Fruit fly (Drosophila melanogaster): ENCODE measurements around the gene mthl9.

Gene mthl9

dm6 chr3L:320010-320337, 12.1 kb downstream of the mthl9 start:
- no peak for TF ChIP-seq noc (tag; optimal IDR thresholded peaks at IDR 0.05)

- peak; percentile 36 for TF ChIP-seq noc (tag; optimal IDR thresholded peaks at IDR 0.05)
Observed at dm6 chr3L:319145-320009, 12.7 kb downstream of the mthl9 start, which contains the start of gene fwd. TSS of gene fwd (minus strand) at chr3L:319884.

DNA sequence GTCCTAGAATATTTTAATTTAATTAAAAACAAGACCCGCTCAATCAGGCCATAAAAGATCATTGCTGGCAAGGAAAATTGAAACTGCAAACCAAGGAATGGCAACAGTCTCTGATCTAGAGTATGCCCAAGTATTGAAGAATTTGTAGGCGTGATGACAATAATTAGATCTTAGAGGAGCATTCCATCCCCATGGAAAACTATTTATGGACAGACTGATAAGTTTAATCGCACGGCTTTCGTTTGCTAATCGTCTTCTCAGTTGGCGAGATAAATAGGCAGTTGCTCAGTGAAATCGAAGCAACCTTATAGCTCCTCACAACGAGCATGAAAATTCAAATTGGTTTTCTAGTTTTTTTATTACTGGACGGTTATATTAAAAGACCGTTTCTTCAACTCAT, 15.3 kb downstream of the mthl9 start, which contains the start of gene ddbt:
TSS of gene ddbt (plus strand) at position 301 of the 400 bp plus-strand sequence.
- no peak for TF ChIP-seq noc (tag; optimal IDR thresholded peaks at IDR 0.05)

dm6 chr3L:315140-315539, 17.0 kb downstream of the mthl9 start:
- TF ChIP-seq noc (tag; optimal IDR thresholded peaks at IDR 0.05): no peak

- TF ChIP-seq noc (tag; optimal IDR thresholded peaks at IDR 0.05): no peak
Observed at dm6 chr3L:312323-312722, 19.8 kb downstream of the mthl9 start.

- no peak for TF ChIP-seq noc (tag; optimal IDR thresholded peaks at IDR 0.05)
Observed at dm6 chr3L:311607-312006, 20.5 kb downstream of the mthl9 start.

DNA sequence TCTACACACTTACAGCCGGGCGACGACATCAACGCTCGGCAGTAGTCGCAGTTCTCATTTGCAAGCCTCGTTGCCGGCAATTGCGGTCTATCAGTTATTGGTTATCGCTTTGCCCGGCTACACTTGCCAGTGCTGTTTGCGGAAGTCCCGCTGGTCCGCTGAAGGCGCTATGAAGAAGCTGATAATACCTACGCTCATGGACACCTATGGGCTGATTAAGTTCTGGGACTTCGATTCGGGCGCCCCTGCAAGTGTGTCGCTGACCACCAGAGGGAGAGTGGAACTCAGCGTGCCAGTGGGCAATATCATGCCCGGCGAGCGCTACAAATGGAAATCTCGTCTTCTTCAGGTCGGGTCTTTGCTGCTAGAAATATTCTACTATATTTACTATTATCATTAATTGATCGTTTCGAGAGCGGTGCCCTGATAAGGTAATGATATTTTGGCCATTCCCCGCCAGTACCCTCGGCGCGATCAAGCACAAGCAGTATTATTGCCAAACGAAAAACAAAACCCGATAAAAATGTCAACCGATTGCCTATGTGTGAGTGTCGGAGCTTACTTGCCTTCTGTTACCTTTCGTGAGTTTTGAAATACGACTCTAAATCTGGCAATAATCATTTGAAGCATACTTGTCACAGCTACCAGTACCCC, 32.0 kb downstream of the mthl9 start:
- TF ChIP-seq noc (tag; optimal IDR thresholded peaks at IDR 0.05): no peak

dm6 chr3L:298459-298858, 33.6 kb downstream of the mthl9 start:
- TF ChIP-seq noc (tag; optimal IDR thresholded peaks at IDR 0.05): no peak

DNA sequence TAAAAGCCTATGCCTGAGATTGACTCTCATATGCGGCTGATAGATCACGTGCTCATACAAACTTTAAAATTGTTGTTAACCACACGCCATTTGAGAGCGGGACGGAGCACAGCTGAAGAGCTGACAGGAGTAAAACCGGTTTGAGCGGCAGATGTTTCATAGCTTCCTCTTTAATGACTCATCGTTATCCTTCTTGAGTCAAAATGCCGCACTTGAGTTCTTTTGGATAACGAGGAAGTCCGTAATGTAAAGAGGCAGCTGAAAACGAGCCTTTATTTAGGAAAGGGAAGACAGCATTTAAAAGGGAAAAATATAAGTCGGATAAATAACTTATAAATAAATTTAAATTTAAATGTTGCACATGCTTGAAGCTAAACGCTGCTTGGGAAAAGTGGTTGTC, 34.9 kb downstream of the mthl9 start:
- TF ChIP-seq noc (tag; optimal IDR thresholded peaks at IDR 0.05): no peak

DNA sequence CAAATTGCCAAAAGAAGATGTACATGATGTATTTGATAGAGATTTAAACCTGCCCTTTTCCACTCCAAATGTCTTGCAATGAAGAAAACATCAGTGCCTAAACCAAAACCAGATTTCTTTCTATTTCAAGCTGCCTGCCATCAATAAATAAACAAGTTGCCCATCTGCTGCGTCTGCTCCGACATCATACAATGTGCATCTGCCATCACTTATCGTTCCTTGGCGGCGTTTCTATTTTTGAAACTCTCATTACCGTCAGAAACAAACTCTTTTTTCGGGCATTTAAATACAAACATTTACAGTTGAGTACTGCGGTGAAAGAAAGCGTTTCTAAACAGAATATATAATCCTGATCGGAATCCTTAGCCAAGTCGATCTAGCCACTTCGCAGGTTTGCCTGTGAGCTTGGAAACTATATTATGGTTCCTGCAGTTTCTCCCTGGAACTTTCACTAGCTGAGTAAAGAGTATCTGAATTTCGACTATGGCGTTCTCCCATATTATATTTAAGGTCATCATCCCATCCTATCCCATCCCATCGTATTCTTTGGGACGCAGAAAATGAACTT, 37.2 kb downstream of the mthl9 start:
- no peak for TF ChIP-seq noc (tag; optimal IDR thresholded peaks at IDR 0.05)

DNA sequence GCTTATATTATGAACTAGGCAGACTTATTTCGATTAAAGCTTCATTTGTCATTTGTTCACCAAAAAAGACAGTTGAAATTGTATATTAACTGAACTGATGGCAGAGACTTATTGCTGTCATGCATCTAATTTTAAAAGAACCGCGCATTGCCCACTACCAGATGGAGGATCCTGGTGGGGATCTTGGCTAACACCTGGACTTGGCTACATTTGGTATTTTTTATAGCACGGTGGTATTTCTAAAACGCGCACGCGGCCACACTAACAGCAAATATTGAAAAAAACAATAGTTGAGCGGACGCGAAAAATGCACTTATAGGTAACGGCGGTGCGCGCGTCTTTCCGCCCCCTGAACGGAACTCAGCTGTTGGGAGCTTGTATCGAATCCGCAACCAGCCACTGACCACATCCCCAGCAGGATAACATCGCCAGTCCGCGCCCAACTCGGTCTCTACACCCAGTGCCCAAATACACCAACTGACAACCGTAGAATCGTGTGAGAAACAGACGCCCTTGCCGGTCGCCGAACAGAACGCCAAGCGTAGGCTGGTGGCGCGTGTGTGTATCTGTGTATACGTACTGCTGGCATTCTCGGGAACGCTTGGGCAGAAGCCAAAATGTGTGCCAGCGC, 39.8 kb downstream of the mthl9 start:
- no peak for TF ChIP-seq noc (tag; optimal IDR thresholded peaks at IDR 0.05)

DNA sequence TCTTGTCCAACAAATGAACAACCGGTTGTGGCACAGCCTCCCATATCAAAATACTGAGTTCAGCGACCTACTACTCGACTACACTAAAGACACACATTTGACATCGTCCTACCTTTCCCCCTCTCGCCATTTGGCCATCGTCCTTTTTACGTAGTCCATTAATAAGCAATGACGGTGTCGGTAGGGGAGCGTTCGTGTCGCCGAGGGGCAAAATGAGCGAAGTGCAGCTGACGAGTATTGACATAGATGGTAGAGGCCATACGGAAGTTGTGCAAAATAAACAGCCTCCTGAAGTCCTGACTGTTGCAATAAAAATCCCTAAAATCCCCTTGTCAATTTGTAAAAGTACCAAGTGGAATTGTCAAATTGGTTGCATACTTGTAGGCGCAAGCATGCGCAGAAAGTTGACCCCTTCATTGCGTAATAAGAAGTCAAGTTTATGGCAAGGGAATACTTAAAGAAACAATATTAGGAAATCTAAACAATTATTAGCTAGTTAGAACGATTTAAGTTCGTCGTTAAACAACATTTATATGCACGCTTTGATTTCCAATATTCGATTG, 40.4 kb downstream of the mthl9 start:
- TF ChIP-seq noc (tag; optimal IDR thresholded peaks at IDR 0.05): no peak

DNA sequence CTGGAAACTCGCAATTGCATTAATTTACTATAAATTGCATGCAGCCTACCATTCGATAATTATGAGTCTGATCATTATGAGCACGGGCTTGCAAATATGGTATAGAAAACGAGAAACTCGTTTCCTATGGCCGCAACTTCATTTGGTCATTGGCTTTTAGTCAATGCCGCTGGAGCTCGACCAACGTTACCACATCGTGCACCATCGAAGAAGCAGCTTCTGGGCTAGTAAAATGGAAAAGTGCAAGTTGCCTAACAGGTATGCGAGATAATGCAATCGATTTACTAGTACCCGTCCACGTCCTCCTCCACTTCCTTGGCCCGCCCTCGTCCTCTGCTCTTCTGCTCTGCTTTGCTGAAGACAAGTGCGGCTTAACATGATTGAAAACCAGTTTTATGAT, 47.9 kb downstream of the mthl9 start:
- no peak for TF ChIP-seq noc (tag; optimal IDR thresholded peaks at IDR 0.05)

dm6 chr3L:282276-282675, 49.8 kb downstream of the mthl9 start:
- no peak for TF ChIP-seq noc (tag; optimal IDR thresholded peaks at IDR 0.05)

Measured in whole organism, larva.